Worm (Caenorhabditis elegans): ENCODE results near the gene sri-33.
"Not testable (repeated sequence)": the region's sequence is repeated elsewhere in the genome, so short reads cannot be mapped to it uniquely, and the experiment has no call there.

The sri-33 gene

ce11 chrII:3184858-3185257 is 28.2 kb upstream of the sri-33 start, which contains the start of gene sri-78:
Gene sri-78 (plus strand): TSS chrII:3185158.
- TF ChIP-seq che-1 (tag; optimal IDR thresholded peaks at IDR 0.05); gmeb-2 (tag; optimal IDR thresholded peaks at IDR 0.05); mec-3 (tag; optimal IDR thresholded peaks at IDR 0.05; ENCODE audit: borderline replicate concordance): not testable (repeated sequence)

ce11 chrII:3183300-3183840 is 26.7 kb upstream of the sri-33 start, which contains the start of the genes Y27F2A.6 and Y27F2A.8:
Gene Y27F2A.6 (minus strand): TSS chrII:3183400.
Gene Y27F2A.8 (plus strand): TSS chrII:3183790.
- not testable (repeated sequence) for TF ChIP-seq lim-6, pat-9, pha-4 (tag; optimal IDR thresholded peaks at IDR 0.05)

- not testable (repeated sequence) for TF ChIP-seq hlh-6, odd-2, pat-9 (tag; optimal IDR thresholded peaks at IDR 0.05)
These were observed 21.0 kb upstream of the sri-33 start, which contains the start of gene sri-40 for ce11 chrII:3177663-3178062. Gene sri-40 (plus strand): TSS chrII:3177963.

ce11 chrII:3172176-3172575 is 15.5 kb upstream of the sri-33 start, which contains the start of gene Y27F2A.10:
Gene Y27F2A.10 (minus strand): TSS chrII:3172276.
- TF ChIP-seq unc-55 (GFP tag; optimal IDR thresholded peaks at IDR 0.05) (no peak), dve-1 (tag; optimal IDR thresholded peaks at IDR 0.05) (no peak), ttx-3 (tag; optimal IDR thresholded peaks at IDR 0.05) (no peak), lim-6 (tag; optimal IDR thresholded peaks at IDR 0.05) (no peak), K09A11.1 (tag; optimal IDR thresholded peaks at IDR 0.05; ENCODE audit: insufficient read depth) (no peak), sox-2 (GFP tag; IDR thresholded peaks at IDR 0.05) (no peak), hlh-30 (tag; optimal IDR thresholded peaks at IDR 0.05; ENCODE audit: insufficient read depth) (no peak), pag-3 (tag; optimal IDR thresholded peaks at IDR 0.05; ENCODE audit: borderline replicate concordance) (no peak), syd-9 (tag; optimal IDR thresholded peaks at IDR 0.05) (no peak), ama-1 (optimal IDR thresholded peaks at IDR 0.05) (no peak), rnt-1 (tag; optimal IDR thresholded peaks at IDR 0.05) (no peak), eyg-1 (tag; optimal IDR thresholded peaks at IDR 0.05) (no peak)

ce11 chrII:3170089-3170488 is 13.4 kb upstream of the sri-33 start, which contains the start of gene fbxc-55:
Gene fbxc-55 (minus strand): TSS chrII:3170189.
- TF ChIP-seq T23F11.4 (GFP tag; optimal IDR thresholded peaks at IDR 0.05) (no peak), ceh-30 (tag; optimal IDR thresholded peaks at IDR 0.05) (no peak), unc-42 (tag; optimal IDR thresholded peaks at IDR 0.05) (no peak), zip-5 (tag; optimal IDR thresholded peaks at IDR 0.05) (no peak), pag-3 (tag; optimal IDR thresholded peaks at IDR 0.05; ENCODE audit: borderline replicate concordance) (no peak), sox-4 (tag; optimal IDR thresholded peaks at IDR 0.05) (no peak), ceh-31 (tag; optimal IDR thresholded peaks at IDR 0.05) (no peak), hlh-13 (GFP tag; optimal IDR thresholded peaks at IDR 0.05) (no peak), ttx-3 (tag; optimal IDR thresholded peaks at IDR 0.05) (no peak), ceh-22 (tag; optimal IDR thresholded peaks at IDR 0.05) (no peak), gmeb-2 (tag; optimal IDR thresholded peaks at IDR 0.05) (no peak), F13H6.1 (tag; optimal IDR thresholded peaks at IDR 0.05) (no peak), K09A11.1 (tag; optimal IDR thresholded peaks at IDR 0.05; ENCODE audit: insufficient read depth) (no peak), nfya-1 (tag; optimal IDR thresholded peaks at IDR 0.05) (no peak), C08G9.2 (tag; optimal IDR thresholded peaks at IDR 0.05) (no peak)

ce11 chrII:3158985-3159384 is 2.3 kb upstream of the sri-33 start, which contains the start of gene sri-34:
Gene sri-34 (minus strand): TSS chrII:3159085.
- TF ChIP-seq pros-1 (tag; optimal IDR thresholded peaks at IDR 0.05) (no peak), ref-2 (tag; optimal IDR thresholded peaks at IDR 0.05) (no peak), tbx-7 (tag; optimal IDR thresholded peaks at IDR 0.05) (no peak), hlh-6 (tag; optimal IDR thresholded peaks at IDR 0.05) (no peak), pqm-1 (tag; optimal IDR thresholded peaks at IDR 0.05) (no peak), ceh-45 (GFP tag; IDR thresholded peaks at IDR 0.05) (no peak)
